Worm (Caenorhabditis elegans) whole organism, L2 larva: ENCODE data around the gene F41H10.12.

Experiments used
- C34F6.9 ChIP-seq: fragments of 150-350 bp; optimal IDR thresholded peaks from 2 replicates; lab custom pipeline; 2014; ENCODE audit warnings: missing biosample characterization, missing genetic modification characterization
- R02D3.7 ChIP-seq: fragments of 150-350 bp; optimal IDR thresholded peaks from 2 replicates; lab custom pipeline; 2014; ENCODE audit warnings: missing biosample characterization, missing genetic modification characterization
- Y55F3AM.14 ChIP-seq: fragments of 200-800 bp; sonication (Bioruptor generic); optimal IDR thresholded peaks from 2 replicates; lab custom pipeline; 2018; ENCODE audit warnings: mild to moderate bottlenecking, missing genetic modification characterization, missing compliant biosample characterization
- ZK546.5 ChIP-seq: sonication (generic microtip); optimal IDR thresholded peaks from 2 replicates; lab custom pipeline; 2017; ENCODE audit warnings: missing biosample characterization, missing genetic modification characterization
- alr-1 ChIP-seq: fragments of 150-350 bp; optimal IDR thresholded peaks from 2 replicates; lab custom pipeline; 2014; ENCODE audit warnings: missing biosample characterization, missing genetic modification characterization
- ceh-16 ChIP-seq: fragments of 150-350 bp; optimal IDR thresholded peaks from 2 replicates; lab custom pipeline; 2014; ENCODE audit warnings: missing biosample characterization, missing genetic modification characterization
- ceh-82 ChIP-seq: fragments of 150-350 bp; optimal IDR thresholded peaks from 2 replicates; lab custom pipeline; 2014; ENCODE audit warnings: missing biosample characterization, missing genetic modification characterization
- dmd-4 ChIP-seq: sonication (generic microtip); optimal IDR thresholded peaks from 2 replicates; lab custom pipeline; 2017; ENCODE audit warnings: missing biosample characterization, missing genetic modification characterization
- egl-27 ChIP-seq: sonication (generic microtip); optimal IDR thresholded peaks from 3 replicates; lab custom pipeline; 2017; ENCODE audit warnings: missing biosample characterization, missing genetic modification reagents, missing genetic modification characterization
- elt-1 ChIP-seq: fragments of 150-350 bp; optimal IDR thresholded peaks from 2 replicates; lab custom pipeline; 2014; ENCODE audit warnings: missing biosample characterization, missing genetic modification characterization
- elt-3 ChIP-seq: sonication (generic microtip); optimal IDR thresholded peaks from 2 replicates; lab custom pipeline; 2017; ENCODE audit warnings: missing biosample characterization, missing genetic modification characterization
- fos-1 ChIP-seq: fragments of 150-350 bp; optimal IDR thresholded peaks from 2 replicates; lab custom pipeline; 2014; ENCODE audit warnings: missing biosample characterization, missing genetic modification characterization
- gmeb-1 ChIP-seq: fragments of 150-350 bp; optimal IDR thresholded peaks from 2 replicates; lab custom pipeline; 2014; ENCODE audit warnings: missing biosample characterization, missing genetic modification characterization
- lin-39 ChIP-seq: fragments of 150-350 bp; optimal IDR thresholded peaks from 2 replicates; lab custom pipeline; 2014; ENCODE audit warnings: missing biosample characterization, missing genetic modification reagents, missing genetic modification characterization
- mab-5 ChIP-seq: fragments of 150-350 bp; optimal IDR thresholded peaks from 2 replicates; lab custom pipeline; 2014; ENCODE audit warnings: missing biosample characterization, missing genetic modification characterization
- mbf-1 ChIP-seq: sonication (generic microtip); optimal IDR thresholded peaks from 2 replicates; lab custom pipeline; 2017; ENCODE audit warnings: missing biosample characterization, missing genetic modification characterization
- mdl-1 ChIP-seq, 2 experiments: fragments of 150-350 bp in 1 of 2; sonication (generic microtip) in 1 of 2; optimal IDR thresholded peaks; 2 replicates each; lab custom pipeline; 2017; ENCODE audit warnings: missing biosample characterization in 2 of 2, missing genetic modification characterization in 2 of 2
- nhr-10 ChIP-seq: sonication (generic microtip); optimal IDR thresholded peaks from 2 replicates; lab custom pipeline; 2017; ENCODE audit warnings: missing biosample characterization, missing genetic modification characterization
- nhr-11 ChIP-seq: fragments of 150-350 bp; optimal IDR thresholded peaks from 2 replicates; lab custom pipeline; 2014; ENCODE audit warnings: missing biosample characterization, missing genetic modification characterization
- nhr-12 ChIP-seq: fragments of 150-350 bp; optimal IDR thresholded peaks from 2 replicates; lab custom pipeline; 2014; ENCODE audit warnings: missing biosample characterization, missing genetic modification characterization
- nhr-129 ChIP-seq: fragments of 150-350 bp; optimal IDR thresholded peaks from 2 replicates; lab custom pipeline; 2014; ENCODE audit warnings: missing biosample characterization, missing genetic modification characterization
- nhr-23 ChIP-seq: fragments of 150-350 bp; optimal IDR thresholded peaks from 2 replicates; lab custom pipeline; 2014; ENCODE audit warnings: missing biosample characterization, missing genetic modification reagents, missing genetic modification characterization
- nhr-237 ChIP-seq: fragments of 150-350 bp; optimal IDR thresholded peaks from 2 replicates; lab custom pipeline; 2014; ENCODE audit warnings: missing biosample characterization, missing genetic modification characterization
- nhr-25 ChIP-seq: fragments of 150-350 bp; sonication (generic microtip); optimal IDR thresholded peaks from 3 replicates; lab custom pipeline; 2014; ENCODE audit warnings: missing biosample characterization, missing genetic modification characterization
- nhr-77 ChIP-seq: fragments of 150-350 bp; optimal IDR thresholded peaks from 2 replicates; lab custom pipeline; 2014; ENCODE audit warnings: missing biosample characterization, missing genetic modification characterization
- peb-1 ChIP-seq: fragments of 150-350 bp; optimal IDR thresholded peaks from 2 replicates; lab custom pipeline; 2014; ENCODE audit warnings: missing biosample characterization, missing genetic modification characterization
- sma-3 ChIP-seq: sonication (generic microtip); optimal IDR thresholded peaks from 2 replicates; lab custom pipeline; 2016; ENCODE audit warnings: missing genetic modification reagents, missing genetic modification characterization, missing compliant biosample characterization
- sma-9 ChIP-seq, 2 experiments: fragments of 150-350 bp in 1 of 2; sonication (generic microtip) in 1 of 2; optimal IDR thresholded peaks; 2 replicates each; lab custom pipeline; 2014 to 2016; ENCODE audit warnings: missing genetic modification characterization in 2 of 2, mild to moderate bottlenecking in 1 of 2, missing biosample characterization in 1 of 2, missing compliant biosample characterization in 1 of 2, missing genetic modification reagents in 1 of 2, moderate library complexity in 1 of 2
- snpc-4 ChIP-seq: fragments of 150-350 bp; optimal IDR thresholded peaks from 2 replicates; lab custom pipeline; 2014; ENCODE audit warnings: missing biosample characterization, missing genetic modification characterization
- unc-39 ChIP-seq: fragments of 150-350 bp; optimal IDR thresholded peaks from 2 replicates; lab custom pipeline; 2014; ENCODE audit warnings: missing biosample characterization, missing genetic modification characterization
- unc-62 ChIP-seq: fragments of 150-350 bp; optimal IDR thresholded peaks from 2 replicates; lab custom pipeline; 2014; ENCODE audit warnings: missing biosample characterization, missing genetic modification reagents, missing genetic modification characterization
- ztf-1 ChIP-seq: fragments of 200-800 bp; sonication (Bioruptor generic); conservative IDR thresholded peaks from 2 replicates; pipeline ENCODE4 v1.3.6; 2022; ENCODE audit warnings: missing genetic modification characterization, missing compliant biosample characterization
- ztf-11 ChIP-seq: sonication (generic microtip); optimal IDR thresholded peaks from 2 replicates; lab custom pipeline; 2017; ENCODE audit warnings: missing biosample characterization, missing genetic modification characterization
- ztf-4 ChIP-seq: fragments of 150-350 bp; optimal IDR thresholded peaks from 2 replicates; lab custom pipeline; 2014; ENCODE audit warnings: missing biosample characterization, missing genetic modification characterization

F41H10.12 gene

ce11 chrIV:5394687-5395086 is 9.6 kb downstream of the F41H10.12 start, which contains the start of the genes perm-3 and swsn-6 (continued):
- TF ChIP-seq nhr-25 (tag; lab: Kevin White, UChicago) (peak; percentile 74), egl-27 (tag; lab: Kevin White, UChicago) (peak; percentile 70), ZK546.5 (tag; lab: Kevin White, UChicago) (peak; percentile 25), ceh-16 (peak; percentile 66), sma-9 (GFP tag; optimal IDR thresholded peaks at IDR 0.05; lab: Kevin White, UChicago) (peak; percentile 84), sma-9 (tag; optimal IDR thresholded peaks at IDR 0.05; lab: Kevin White, UChicago) (no peak)
- TF ChIP-seq, all 48 proteins: peak for 26

- TF ChIP-seq snpc-4 (tag; lab: Kevin White, UChicago) (no peak), egl-27 (tag; lab: Kevin White, UChicago) (no peak), lin-39 (tag; lab: Kevin White, UChicago) (no peak), nhr-237 (no peak), nhr-10 (no peak)
- TF ChIP-seq, all 48 proteins: peak for 0
Measured at ce11 chrIV:5396769-5397168, 11.6 kb downstream of the F41H10.12 start, which contains the start of gene ZK616.3. Gene ZK616.3, plus strand, starts transcription at chrIV:5397069.

- TF ChIP-seq peb-1 (tag; lab: Kevin White, UChicago) (no peak), elt-3 (no peak), mbf-1 (tag; lab: Kevin White, UChicago) (no peak), C34F6.9 (tag; lab: Kevin White, UChicago) (no peak), ztf-4 (tag; lab: Kevin White, UChicago) (no peak), R02D3.7 (tag; lab: Kevin White, UChicago) (no peak), sma-3 (GFP tag; lab: Kevin White, UChicago) (no peak), fos-1 (tag; lab: Kevin White, UChicago) (no peak), ztf-11 (tag; lab: Kevin White, UChicago) (no peak), nhr-25 (tag; lab: Kevin White, UChicago) (no peak), nhr-11 (no peak), unc-39 (no peak), mab-5 (tag; lab: Kevin White, UChicago) (no peak), unc-62 (no peak), gmeb-1 (no peak)
Measured at ce11 chrIV:5397539-5397938, 12.4 kb downstream of the F41H10.12 start, which contains the start of gene ZK616.2. Gene ZK616.2, plus strand, starts transcription at chrIV:5397839.

ce11 chrIV:5400609-5401008 is 15.5 kb downstream of the F41H10.12 start, which contains the start of gene ZK616.1:
Gene ZK616.1, plus strand, starts transcription at chrIV:5400909.
- TF ChIP-seq alr-1 (tag; lab: Kevin White, UChicago) (no peak), egl-27 (tag; lab: Kevin White, UChicago) (no peak), nhr-129 (no peak), ztf-4 (tag; lab: Kevin White, UChicago) (no peak), unc-62 (no peak), ztf-1 (GFP tag; lab: Robert Waterston, UW) (no peak), nhr-23 (tag; lab: Kevin White, UChicago) (no peak), nhr-12 (no peak), peb-1 (tag; lab: Kevin White, UChicago) (no peak), elt-3 (no peak), ztf-11 (tag; lab: Kevin White, UChicago) (no peak), nhr-10 (no peak)

- TF ChIP-seq nhr-12 (no peak), elt-3 (no peak), Y55F3AM.14 (no peak), ceh-82 (tag; lab: Kevin White, UChicago) (no peak), mdl-1 (tag; optimal IDR thresholded peaks at IDR 0.05; lab: Kevin White, UChicago) (no peak), unc-39 (no peak), elt-1 (tag; lab: Kevin White, UChicago) (no peak), dmd-4 (tag; lab: Kevin White, UChicago) (no peak), nhr-237 (no peak), nhr-77 (no peak), ztf-11 (tag; lab: Kevin White, UChicago) (no peak), nhr-23 (tag; lab: Kevin White, UChicago) (no peak), lin-39 (tag; lab: Kevin White, UChicago) (no peak)
Measured at ce11 chrIV:5405345-5405744, 20.2 kb downstream of the F41H10.12 start, which contains the start of gene ZK616.61. Gene ZK616.61, plus strand, starts transcription at chrIV:5405645.
